Worm (Caenorhabditis elegans): ENCODE results near the gene zzz-1.
A peak's percentile ranks its signal among the peaks of the same experiment; 100 is the strongest.

DNA sequence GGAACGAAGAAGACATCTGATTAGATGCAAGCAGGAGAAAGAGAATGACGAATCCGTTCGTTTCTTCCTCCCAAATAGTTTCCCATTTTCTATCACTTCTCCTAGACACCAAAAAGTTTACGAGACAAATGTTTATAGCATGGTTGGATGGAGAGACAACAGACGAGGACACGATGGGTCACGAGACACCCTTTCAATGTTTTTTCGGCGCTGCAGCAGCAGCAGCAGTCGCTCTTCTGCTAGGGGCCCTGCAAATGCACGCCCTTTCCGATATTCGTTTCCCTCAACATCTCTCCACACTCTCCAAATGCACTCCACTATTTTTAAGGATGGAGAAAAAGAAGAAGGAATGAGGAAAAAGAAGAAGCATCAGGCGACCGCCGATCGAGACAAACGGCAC lies 50.6 kb downstream of the zzz-1 start:
- peak; percentile 76 for TF ChIP-seq unc-130 (tag; optimal IDR thresholded peaks at IDR 0.05)
- TF ChIP-seq blmp-1 (tag; optimal IDR thresholded peaks at IDR 0.05), result peak; percentile 36
- no peak for TF ChIP-seq hlh-17 (GFP tag; optimal IDR thresholded peaks at IDR 0.05; ENCODE audit: borderline replicate concordance)
- peak; percentile 75 to 79 for TF ChIP-seq lsy-2 (tag; optimal IDR thresholded peaks at IDR 0.05)
- no peak for TF ChIP-seq nhr-237 (tag; optimal IDR thresholded peaks at IDR 0.05)
- peak; percentile 47 for TF ChIP-seq zip-4 (GFP tag; optimal IDR thresholded peaks at IDR 0.05)
- TF ChIP-seq fos-1 (tag; optimal IDR thresholded peaks at IDR 0.05), result no peak
- TF ChIP-seq nhr-12 (tag; optimal IDR thresholded peaks at IDR 0.05), result no peak

Data from whole organism, L1 larva.